Worm (Caenorhabditis elegans): ENCODE data around the gene srw-39.

DNA sequence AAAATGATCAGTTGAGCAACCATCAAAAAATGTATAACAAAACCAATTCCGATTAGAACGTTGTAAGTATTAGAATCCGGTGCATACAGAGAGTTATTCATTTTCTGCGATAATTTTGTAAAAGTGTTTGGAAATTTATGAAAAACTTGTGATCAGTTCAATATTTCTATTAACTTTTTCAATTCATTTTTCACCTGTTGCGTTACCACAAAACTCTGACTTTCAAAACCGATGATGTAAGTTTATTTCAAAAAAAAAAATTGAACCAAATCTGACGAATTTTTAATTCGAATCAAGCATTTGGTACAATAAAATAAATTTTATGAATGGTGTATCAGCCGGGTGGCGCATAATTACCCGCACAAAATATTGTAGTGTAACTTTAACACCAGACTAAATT is 14.7 kb upstream of the srw-39 start, which contains the start of gene srz-16:
- TF ChIP-seq pha-4 (tag; optimal IDR thresholded peaks at IDR 0.05): no peak
- TF ChIP-seq odd-2 (tag; optimal IDR thresholded peaks at IDR 0.05): no peak
- no peak for TF ChIP-seq ets-4 (tag; optimal IDR thresholded peaks at IDR 0.05)
- TF ChIP-seq unc-42 (tag; optimal IDR thresholded peaks at IDR 0.05): no peak
- no peak for TF ChIP-seq K02D7.2 (tag; optimal IDR thresholded peaks at IDR 0.05)
- no peak for TF ChIP-seq ref-2 (tag; optimal IDR thresholded peaks at IDR 0.05)
